Fruit fly (Drosophila melanogaster) whole organism, embryonic: ENCODE data around the gene sima.
A peak's percentile ranks its signal among the peaks of the same experiment; 100 is the strongest.

Source experiments
- Aef1 ChIP-seq: fragments of 200-800 bp; sonication (Bioruptor generic); IDR thresholded peaks from 3 replicates; pipeline ENCODE4 v1.3.6; 2022; ENCODE audit warnings: missing biosample characterization, missing genetic modification characterization
- Asciz ChIP-seq: fragments of 200-800 bp; sonication (Bioruptor generic); optimal IDR thresholded peaks from 2 replicates; lab custom pipeline; 2017; ENCODE audit warnings: missing biosample characterization, mild to moderate bottlenecking, missing genetic modification characterization, missing genetic modification reagents
- Atf6 ChIP-seq: fragments of 200-800 bp; sonication (Bioruptor generic); IDR thresholded peaks from 2 replicates; pipeline ENCODE4 v1.3.6; 2022; ENCODE audit warnings: missing biosample characterization, missing genetic modification characterization
- Bdp1 ChIP-seq: fragments of 200-800 bp; sonication (Bioruptor generic); optimal IDR thresholded peaks from 3 replicates; lab custom pipeline; 2016; ENCODE audit warnings: missing biosample characterization, missing genetic modification characterization
- CG10267 ChIP-seq: fragments of 200-800 bp; sonication (Bioruptor generic); optimal IDR thresholded peaks from 2 replicates; lab custom pipeline; 2018; ENCODE audit warnings: missing biosample characterization, mild to moderate bottlenecking, missing genetic modification characterization, moderate library complexity
- CG10366 ChIP-seq: fragments of 200-800 bp; sonication (Bioruptor generic); IDR thresholded peaks from 2 replicates; pipeline ENCODE4 v1.3.6; 2022; ENCODE audit warnings: missing biosample characterization, missing genetic modification characterization
- CG10431 ChIP-seq: fragments of 200-800 bp; sonication (Bioruptor generic); optimal IDR thresholded peaks from 3 replicates; lab custom pipeline; 2018; ENCODE audit warnings: missing biosample characterization, mild to moderate bottlenecking, missing genetic modification characterization
- CG11093 ChIP-seq: fragments of 200-800 bp; sonication (Bioruptor generic); IDR thresholded peaks from 3 replicates; pipeline ENCODE4 v1.3.6; 2022; ENCODE audit warnings: missing biosample characterization, missing genetic modification characterization
- CG15269 ChIP-seq: fragments of 200-800 bp; sonication (Bioruptor generic); optimal IDR thresholded peaks from 2 replicates; lab custom pipeline; 2018; ENCODE audit warnings: missing biosample characterization, mild to moderate bottlenecking, missing genetic modification characterization, moderate library complexity
- CG17186 ChIP-seq: fragments of 200-800 bp; sonication (Bioruptor generic); optimal IDR thresholded peaks from 3 replicates; lab custom pipeline; 2017; ENCODE audit warnings: missing biosample characterization, missing genetic modification reagents, missing genetic modification characterization
- CG17361 ChIP-seq: fragments of 200-800 bp; sonication (Bioruptor generic); IDR thresholded peaks from 3 replicates; pipeline ENCODE4 v1.3.6; 2022; ENCODE audit warnings: missing biosample characterization, missing genetic modification characterization
- CG18599 ChIP-seq: fragments of 200-800 bp; sonication (Bioruptor generic); optimal IDR thresholded peaks from 3 replicates; lab custom pipeline; 2017; ENCODE audit warnings: missing biosample characterization, missing genetic modification characterization, mild to moderate bottlenecking, moderate library complexity, missing genetic modification reagents
- CG3065 ChIP-seq: fragments of 200-800 bp; sonication (Bioruptor generic); optimal IDR thresholded peaks from 2 replicates; lab custom pipeline; 2016; ENCODE audit warnings: missing biosample characterization, missing genetic modification characterization
- CG32532 ChIP-seq: fragments of 200-800 bp; sonication (Bioruptor generic); IDR thresholded peaks from 2 replicates; pipeline ENCODE4 v1.3.6; 2022; ENCODE audit warnings: missing biosample characterization, missing genetic modification characterization
- CG6272 ChIP-seq: fragments of 200-800 bp; sonication (Bioruptor generic); IDR thresholded peaks from 2 replicates; pipeline ENCODE4 v1.3.6; 2022; ENCODE audit warnings: missing biosample characterization, missing genetic modification characterization
- CG6689 ChIP-seq: fragments of 200-800 bp; sonication (Bioruptor generic); IDR thresholded peaks from 2 replicates; pipeline ENCODE4 v1.3.6; 2022; ENCODE audit warnings: missing biosample characterization, missing genetic modification characterization
- CG6765 ChIP-seq: fragments of 200-800 bp; sonication (Bioruptor generic); optimal IDR thresholded peaks from 3 replicates; lab custom pipeline; 2017; ENCODE audit warnings: missing biosample characterization, mild to moderate bottlenecking, missing genetic modification characterization
- CG6854 ChIP-seq: fragments of 200-800 bp; sonication (Bioruptor generic); optimal IDR thresholded peaks from 3 replicates; lab custom pipeline; 2017; ENCODE audit warnings: missing biosample characterization, mild to moderate bottlenecking, missing genetic modification characterization
- CG8478 ChIP-seq: fragments of >200 bp; optimal IDR thresholded peaks from 2 replicates; lab custom pipeline; 2018
- E2f1 ChIP-seq: fragments of 200-800 bp; sonication (Bioruptor generic); IDR thresholded peaks from 2 replicates; pipeline ENCODE4 v1.3.6; 2022; ENCODE audit warnings: missing biosample characterization, missing genetic modification characterization
- Ets65A ChIP-seq: fragments of 200-800 bp; sonication (Bioruptor generic); peaks from one replicate; lab custom pipeline; 2016; ENCODE audit warnings: missing biosample characterization, missing genetic modification characterization
- Fer1 ChIP-seq: fragments of 200-800 bp; sonication (Bioruptor generic); optimal IDR thresholded peaks from 2 replicates; lab custom pipeline; 2017; ENCODE audit warnings: missing biosample characterization, mild to moderate bottlenecking, missing genetic modification characterization
- Gug ChIP-seq: fragments of 200-800 bp; sonication (Bioruptor generic); IDR thresholded peaks from 4 replicates; pipeline ENCODE4 v1.3.6; 2022; ENCODE audit warnings: missing biosample characterization, missing genetic modification characterization
- H2.0 ChIP-seq: fragments of 200-800 bp; sonication (Bioruptor generic); IDR thresholded peaks from 2 replicates; pipeline ENCODE4 v1.3.6; 2022; ENCODE audit warnings: missing biosample characterization, missing genetic modification characterization
- Hr39 ChIP-seq: fragments of >200 bp; optimal IDR thresholded peaks from 2 replicates; lab custom pipeline; 2017
- Hr78 ChIP-seq, 2 experiments: fragments of 200-800 bp in 1 of 2; fragments of >200 bp in 1 of 2; sonication (Bioruptor generic) in 1 of 2; optimal IDR thresholded peaks; 2 replicates each; lab custom pipeline; 2017 to 2019; ENCODE audit warnings: missing biosample characterization in 2 of 2, missing genetic modification characterization in 2 of 2, mild to moderate bottlenecking in 1 of 2, moderate library complexity in 1 of 2
- Jarid2 ChIP-seq: fragments of 200-800 bp; sonication (Bioruptor generic); optimal IDR thresholded peaks from 3 replicates; lab custom pipeline; 2017; ENCODE audit warnings: mild to moderate bottlenecking, missing biosample characterization, missing genetic modification reagents, missing genetic modification characterization
- Lim3 ChIP-seq: fragments of 200-800 bp; sonication (Bioruptor generic); IDR thresholded peaks from 2 replicates; pipeline ENCODE4 v1.3.6; 2022; ENCODE audit warnings: missing biosample characterization, missing genetic modification characterization
- Mad ChIP-seq: fragments of 200-800 bp; sonication (Bioruptor generic); optimal IDR thresholded peaks from 2 replicates; lab custom pipeline; 2016; ENCODE audit warnings: missing biosample characterization, missing genetic modification characterization
- NC2α ChIP-seq: fragments of 200-800 bp; sonication (Bioruptor generic); optimal IDR thresholded peaks from 2 replicates; lab custom pipeline; 2016; ENCODE audit warnings: missing biosample characterization, missing genetic modification characterization
- Nf-YB ChIP-seq: fragments of 200-800 bp; sonication (Bioruptor generic); optimal IDR thresholded peaks from 3 replicates; lab custom pipeline; 2019; ENCODE audit warnings: missing biosample characterization, mild to moderate bottlenecking, missing genetic modification characterization, moderate library complexity
- bcd ChIP-seq: fragments of 200-800 bp; sonication (Bioruptor generic); optimal IDR thresholded peaks from 2 replicates; lab custom pipeline; 2017; ENCODE audit warnings: missing biosample characterization, mild to moderate bottlenecking, missing genetic modification characterization
- bigmax ChIP-seq: fragments of 200-800 bp; sonication (Bioruptor generic); optimal IDR thresholded peaks from 2 replicates; lab custom pipeline; 2018; ENCODE audit warnings: missing biosample characterization, mild to moderate bottlenecking, missing genetic modification characterization
- bowl ChIP-seq: fragments of 200-800 bp; sonication (Bioruptor generic); IDR thresholded peaks from 2 replicates; pipeline ENCODE4 v1.3.6; 2022; ENCODE audit warnings: missing biosample characterization, missing genetic modification characterization
- cad ChIP-seq: fragments of >200 bp; optimal IDR thresholded peaks from 2 replicates; lab custom pipeline; 2017; ENCODE audit warnings: missing biosample characterization, missing genetic modification characterization
- cato ChIP-seq: fragments of 200-800 bp; sonication (Bioruptor generic); optimal IDR thresholded peaks from 2 replicates; lab custom pipeline; 2016; ENCODE audit warnings: missing biosample characterization, missing genetic modification characterization, borderline replicate concordance
- chm ChIP-seq: fragments of 200-800 bp; sonication (Bioruptor generic); IDR thresholded peaks from 2 replicates; pipeline ENCODE4 v1.3.6; 2022; ENCODE audit warnings: missing biosample characterization, missing genetic modification characterization
- dm ChIP-seq: fragments of 200-800 bp; sonication (Bioruptor generic); optimal IDR thresholded peaks from 3 replicates; lab custom pipeline; 2016; ENCODE audit warnings: missing biosample characterization, missing genetic modification characterization
- dysf ChIP-seq: fragments of 200-800 bp; sonication (Bioruptor generic); IDR thresholded peaks from 3 replicates; pipeline ENCODE4 v1.3.6; 2022; ENCODE audit warnings: missing biosample characterization, missing genetic modification characterization
- fd3F ChIP-seq: fragments of 200-800 bp; sonication (Bioruptor generic); optimal IDR thresholded peaks from 2 replicates; lab custom pipeline; 2018; ENCODE audit warnings: missing biosample characterization, mild to moderate bottlenecking, missing genetic modification characterization, moderate library complexity
- gcm2 ChIP-seq: fragments of 200-800 bp; sonication (Bioruptor generic); optimal IDR thresholded peaks from 2 replicates; lab custom pipeline; 2016; ENCODE audit warnings: missing biosample characterization, missing genetic modification characterization
- gem ChIP-seq: fragments of 200-800 bp; sonication (Bioruptor generic); optimal IDR thresholded peaks from 2 replicates; lab custom pipeline; 2019; ENCODE audit warnings: missing biosample characterization, mild to moderate bottlenecking, missing genetic modification characterization, moderate library complexity
- gro ChIP-seq: fragments of 200-800 bp; sonication (Bioruptor generic); optimal IDR thresholded peaks from 2 replicates; lab custom pipeline; 2016; ENCODE audit warnings: missing biosample characterization, missing genetic modification characterization
- ham ChIP-seq: fragments of 200-800 bp; sonication (Bioruptor generic); IDR thresholded peaks from 2 replicates; pipeline ENCODE4 v1.3.6; 2022; ENCODE audit warnings: missing biosample characterization, missing genetic modification characterization
- inv ChIP-seq: fragments of 200-800 bp; sonication (Bioruptor generic); IDR thresholded peaks from 2 replicates; pipeline ENCODE4 v1.3.6; 2022; ENCODE audit warnings: missing biosample characterization, missing genetic modification characterization; ENCODE audit not compliant: partially characterized antibody
- jigr1 ChIP-seq: fragments of 200-800 bp; sonication (Bioruptor generic); IDR thresholded peaks from 3 replicates; pipeline ENCODE4 v1.3.6; 2022; ENCODE audit warnings: missing biosample characterization, missing genetic modification characterization
- jumu ChIP-seq: fragments of 200-800 bp; sonication (Bioruptor generic); optimal IDR thresholded peaks from 3 replicates; lab custom pipeline; 2016; ENCODE audit warnings: missing biosample characterization, missing genetic modification characterization
- ken ChIP-seq: fragments of 200-800 bp; sonication (Bioruptor generic); IDR thresholded peaks from 3 replicates; pipeline ENCODE4 v1.3.6; 2022; ENCODE audit warnings: missing biosample characterization, missing genetic modification characterization
- nerfin-1 ChIP-seq: fragments of 200-800 bp; sonication (Bioruptor generic); optimal IDR thresholded peaks from 3 replicates; lab custom pipeline; 2019; ENCODE audit warnings: missing biosample characterization, mild to moderate bottlenecking, missing genetic modification characterization, moderate library complexity
- pita ChIP-seq: fragments of 200-800 bp; sonication (Bioruptor generic); optimal IDR thresholded peaks from 2 replicates; lab custom pipeline; 2017; ENCODE audit warnings: missing biosample characterization, mild to moderate bottlenecking, missing genetic modification characterization
- ranshi ChIP-seq: fragments of 200-800 bp; sonication (Bioruptor generic); IDR thresholded peaks from 2 replicates; pipeline ENCODE4 v1.3.6; 2022; ENCODE audit warnings: missing biosample characterization, missing genetic modification characterization
- tin ChIP-seq: fragments of 200-800 bp; sonication (Bioruptor generic); optimal IDR thresholded peaks from 3 replicates; lab custom pipeline; 2016; ENCODE audit warnings: missing biosample characterization, missing genetic modification characterization
- zfh1 ChIP-seq: fragments of 200-800 bp; sonication (Bioruptor generic); IDR thresholded peaks from 3 replicates; pipeline ENCODE4 v1.3.6; 2022; ENCODE audit warnings: missing biosample characterization, missing genetic modification characterization

Gene sima

dm6 chr3R:30164162-30164561, 106.1 kb downstream of the sima start (continued):
- TF ChIP-seq E2f1 (GFP tag; lab: Robert Waterston, UW) (peak; percentile 31; the same call in 1 of the 2 replicates), jumu (no peak), CG6689 (peak; percentile 38; the same call in 1 of the 2 replicates), CG18599 (GFP tag; lab: Kevin White, UChicago) (peak; percentile 10), Asciz (GFP tag; lab: Kevin White, UChicago) (no peak), Aef1 (GFP tag; lab: Robert Waterston, UW) (no peak), Lim3 (no peak), Mad (GFP tag; lab: Kevin White, UChicago) (no peak), Atf6 (GFP tag; lab: Robert Waterston, UW) (0 out of 2 replicates have a peak, but pooled peaks have one; percentile 31), Hr39 (lab: Kevin White, UChicago) (no peak), CG6854 (GFP tag; lab: Kevin White, UChicago) (no peak), jigr1 (GFP tag; lab: Robert Waterston, UW) (no peak), CG3065 (GFP tag; lab: Kevin White, UChicago) (no peak), CG10431 (GFP tag; lab: Kevin White, UChicago) (no peak), pita (no peak), bcd (no peak), CG32532 (GFP tag; lab: Robert Waterston, UW) (no peak), gcm2 (no peak), bowl (GFP tag; lab: Robert Waterston, UW) (0 out of 2 replicates have a peak, but pooled peaks have one; percentile 11), CG17361 (GFP tag; lab: Robert Waterston, UW) (no peak), inv (GFP tag; lab: Robert Waterston, UW) (no peak), nerfin-1 (no peak), ken (GFP tag; lab: Robert Waterston, UW) (0 out of 3 replicates have a peak, but pooled peaks have one; percentile 56), Gug (GFP tag; lab: Robert Waterston, UW) (no peak), gem (tag; lab: Kevin White, UChicago) (no peak), Jarid2 (GFP tag; lab: Kevin White, UChicago) (no peak), Hr78 (GFP tag; optimal IDR thresholded peaks at IDR 0.05; lab: Kevin White, UChicago) (peak in 1 of 2 experiments; percentile 11), CG17186 (GFP tag; lab: Kevin White, UChicago) (no peak), NC2α (GFP tag; lab: Kevin White, UChicago) (no peak), ranshi (no peak), cato (GFP tag; lab: Kevin White, UChicago) (no peak), bigmax (GFP tag; lab: Kevin White, UChicago) (no peak), Fer1 (GFP tag; lab: Kevin White, UChicago) (no peak), dysf (GFP tag; lab: Robert Waterston, UW) (peak; percentile 61; the same call in 2 of the 3 replicates), Ets65A (GFP tag; lab: Kevin White, UChicago) (peak; percentile 5), Bdp1 (GFP tag; lab: Kevin White, UChicago) (no peak), CG10267 (no peak), chm (no peak), CG11093 (no peak), cad (GFP tag; lab: Kevin White, UChicago) (no peak), tin (GFP tag; lab: Kevin White, UChicago) (no peak), zfh1 (GFP tag; lab: Robert Waterston, UW) (peak; percentile 54; the same call in 2 of the 3 replicates), CG15269 (no peak), H2.0 (GFP tag; lab: Robert Waterston, UW) (0 out of 2 replicates have a peak, but pooled peaks have one; percentile 30), CG6272 (GFP tag; lab: Robert Waterston, UW) (0 out of 2 replicates have a peak, but pooled peaks have one; percentile 18), CG6765 (no peak), dm (GFP tag; lab: Kevin White, UChicago) (no peak), CG8478 (lab: Kevin White, UChicago) (no peak), ham (GFP tag; lab: Robert Waterston, UW) (no peak), fd3F (GFP tag; lab: Kevin White, UChicago) (no peak), Nf-YB (GFP tag; lab: Kevin White, UChicago) (no peak), gro (GFP tag; lab: Kevin White, UChicago) (no peak), CG10366 (GFP tag; lab: Robert Waterston, UW) (peak; percentile 34)
